Worm (Caenorhabditis elegans): ENCODE data around the gene vha-3.
A peak's percentile ranks its signal among the peaks of the same experiment; 100 is the strongest.

vha-3 gene

DNA sequence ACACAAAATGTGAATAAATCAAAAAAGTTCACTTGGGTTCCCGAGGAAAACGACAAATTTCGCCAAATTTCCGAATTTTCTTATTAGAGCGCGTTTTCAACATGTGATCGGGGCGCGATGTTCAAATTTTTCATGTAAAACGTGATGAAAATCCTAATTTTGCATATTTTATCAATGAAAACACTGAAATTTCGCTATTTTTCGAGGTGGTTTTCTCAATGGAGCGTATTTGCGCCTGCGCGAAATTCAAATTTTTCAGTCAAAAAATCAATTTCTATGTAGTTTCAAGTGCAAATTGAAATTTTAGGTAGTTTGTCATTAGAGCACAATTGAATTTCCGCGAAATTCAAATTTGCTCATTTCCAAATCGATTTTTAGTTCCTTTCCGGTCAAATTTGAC lies 8.4 kb downstream of the vha-3 start:
- TF ChIP-seq mep-1 (tag; optimal IDR thresholded peaks at IDR 0.05) (no peak), sup-37 (GFP tag; optimal IDR thresholded peaks at IDR 0.05) (no peak), alr-1 (tag; optimal IDR thresholded peaks at IDR 0.05; ENCODE audit: borderline replicate concordance) (no peak), ztf-4 (tag; optimal IDR thresholded peaks at IDR 0.05) (peak; percentile 32), vab-15 (tag; optimal IDR thresholded peaks at IDR 0.05) (no peak), efl-1 (optimal IDR thresholded peaks at IDR 0.05) (no peak), efl-1 (GFP tag; optimal IDR thresholded peaks at IDR 0.05 in 1 of 2) (peak in 1 of 2 experiments; percentile 87), lsy-2 (tag; optimal IDR thresholded peaks at IDR 0.05) (no peak), pax-3 (tag; optimal IDR thresholded peaks at IDR 0.05) (no peak), zag-1 (tag; optimal IDR thresholded peaks at IDR 0.05) (no peak), tlp-1 (tag; optimal IDR thresholded peaks at IDR 0.05) (no peak), ces-1 (GFP tag; optimal IDR thresholded peaks at IDR 0.05) (no peak), elt-3 (tag; optimal IDR thresholded peaks at IDR 0.05) (no peak)

- TF ChIP-seq nhr-12 (tag; optimal IDR thresholded peaks at IDR 0.05) (no peak), blmp-1 (tag; optimal IDR thresholded peaks at IDR 0.05) (no peak), skn-1 (tag; optimal IDR thresholded peaks at IDR 0.05) (no peak), unc-130 (tag; optimal IDR thresholded peaks at IDR 0.05) (no peak), aly-2 (tag; optimal IDR thresholded peaks at IDR 0.05) (no peak), pqm-1 (tag; optimal IDR thresholded peaks at IDR 0.05) (no peak), lin-14 (GFP tag; optimal IDR thresholded peaks at IDR 0.05) (no peak), fkh-10 (GFP tag; optimal IDR thresholded peaks at IDR 0.05) (no peak), lin-35 (GFP tag; optimal IDR thresholded peaks at IDR 0.05) (no peak), mdl-1 (tag; optimal IDR thresholded peaks at IDR 0.05) (no peak), sup-37 (GFP tag; optimal IDR thresholded peaks at IDR 0.05) (no peak), nhr-76 (tag; optimal IDR thresholded peaks at IDR 0.05) (no peak)
These were observed 9.3 kb downstream of the vha-3 start, which contains the start of gene mksr-2 for ce11 chrIV:2306447-2306846. Gene mksr-2 (minus strand): TSS chrIV:2306547.

- TF ChIP-seq zip-4 (GFP tag; optimal IDR thresholded peaks at IDR 0.05) (no peak), unc-86 (tag; optimal IDR thresholded peaks at IDR 0.05) (no peak), ceh-90 (tag; optimal IDR thresholded peaks at IDR 0.05) (no peak), nhr-77 (tag; optimal IDR thresholded peaks at IDR 0.05) (no peak), vab-15 (tag; optimal IDR thresholded peaks at IDR 0.05) (no peak), nhr-20 (tag; optimal IDR thresholded peaks at IDR 0.05) (no peak), ets-5 (GFP tag; IDR thresholded peaks at IDR 0.05) (no peak)
These were observed 15.6 kb downstream of the vha-3 start, which contains the start of gene lin-1 for ce11 chrIV:2300186-2300585. Gene lin-1 (minus strand): TSS chrIV:2300286.

- TF ChIP-seq nhr-77 (tag; optimal IDR thresholded peaks at IDR 0.05): no peak
- peak; percentile 61 for TF ChIP-seq fkh-4 (tag; optimal IDR thresholded peaks at IDR 0.05; ENCODE audit: borderline replicate concordance)
- peak; percentile 62 for TF ChIP-seq dsc-1 (tag; optimal IDR thresholded peaks at IDR 0.05)
- no peak for TF ChIP-seq mep-1 (tag; optimal IDR thresholded peaks at IDR 0.05)
- no peak for TF ChIP-seq zag-1 (tag; optimal IDR thresholded peaks at IDR 0.05)
These were observed 17.4 kb downstream of the vha-3 start for ce11 chrIV:2298388-2298787.

DNA sequence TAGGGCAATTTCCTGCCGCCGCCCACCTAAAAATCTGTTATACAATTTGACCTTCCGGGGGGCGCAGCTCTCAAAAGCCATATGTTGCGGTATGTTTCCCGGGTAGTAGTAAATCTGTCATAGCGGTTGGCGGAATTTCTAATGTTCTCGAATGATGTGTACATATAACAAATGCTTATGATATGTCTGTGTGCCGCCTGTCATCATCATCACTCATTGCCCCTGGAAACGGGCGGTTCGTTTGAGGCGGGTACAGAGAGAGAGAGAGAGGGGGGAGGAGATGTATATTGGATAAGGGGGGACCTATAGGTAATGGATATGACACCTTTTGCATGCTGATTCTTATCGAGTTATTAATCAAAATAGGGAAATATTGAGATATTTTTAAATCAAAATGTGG lies 19.1 kb downstream of the vha-3 start:
- TF ChIP-seq ets-5 (GFP tag; IDR thresholded peaks at IDR 0.05) (no peak), lin-35 (GFP tag; optimal IDR thresholded peaks at IDR 0.05) (no peak), ztf-11 (tag; optimal IDR thresholded peaks at IDR 0.05) (peak in 1 of 2 experiments; percentile 33)

DNA sequence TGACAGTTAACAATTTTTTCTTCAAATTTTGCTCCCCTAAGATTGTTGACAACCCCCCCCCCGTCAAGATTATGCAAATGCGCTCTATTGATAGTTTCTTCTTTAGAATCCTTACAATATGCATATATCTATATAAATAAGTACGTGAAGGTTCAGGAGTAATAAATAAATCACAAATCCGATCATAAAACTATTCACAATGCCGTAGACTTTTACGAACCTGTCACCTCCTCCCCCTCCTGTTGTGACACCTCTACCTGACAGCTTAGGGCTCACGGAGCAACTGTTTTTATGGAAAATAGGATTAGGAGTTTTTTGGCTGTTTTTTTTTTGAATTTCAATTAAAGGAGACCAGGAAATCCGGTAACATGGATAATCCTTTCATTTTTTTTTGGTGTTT lies 23.6 kb downstream of the vha-3 start:
- TF ChIP-seq alr-1 (tag; optimal IDR thresholded peaks at IDR 0.05; ENCODE audit: borderline replicate concordance) (no peak), elt-3 (tag; optimal IDR thresholded peaks at IDR 0.05) (no peak), efl-1 (optimal IDR thresholded peaks at IDR 0.05) (no peak), efl-1 (GFP tag; optimal IDR thresholded peaks at IDR 0.05 in 1 of 2) (no peak), vab-15 (tag; optimal IDR thresholded peaks at IDR 0.05) (no peak), sox-4 (tag; optimal IDR thresholded peaks at IDR 0.05) (no peak), aha-1 (tag; optimal IDR thresholded peaks at IDR 0.05) (no peak), fkh-4 (tag; optimal IDR thresholded peaks at IDR 0.05; ENCODE audit: borderline replicate concordance) (no peak), tbx-2 (tag; optimal IDR thresholded peaks at IDR 0.05) (no peak), ceh-88 (GFP tag; IDR thresholded peaks at IDR 0.05) (no peak), ama-1 (optimal IDR thresholded peaks at IDR 0.05) (no peak), nhr-90 (tag; optimal IDR thresholded peaks at IDR 0.05; ENCODE audit: poor library complexity) (no peak), C04F5.9 (tag; optimal IDR thresholded peaks at IDR 0.05) (no peak), ces-1 (GFP tag; optimal IDR thresholded peaks at IDR 0.05) (no peak), C34B4.2 (tag; optimal IDR thresholded peaks at IDR 0.05) (no peak)

Measured in whole organism, L1 larva.